Fruit fly (Drosophila melanogaster): ENCODE results near the gene CG14324.

The CG14324 gene

dm6 chr3R:17647444-17647843, 28.8 kb upstream of the CG14324 start, which contains the start of gene CG14322 (continued):
- TF ChIP-seq lov (optimal IDR thresholded peaks at IDR 0.05) (no peak), lov (GFP tag; IDR thresholded peaks at IDR 0.05) (no peak), CG12071 (GFP tag; optimal IDR thresholded peaks at IDR 0.05) (no peak), eyg (GFP tag; optimal IDR thresholded peaks at IDR 0.05) (no peak), YL-1 (GFP tag; optimal IDR thresholded peaks at IDR 0.05) (no peak), Xbp1 (GFP tag; optimal IDR thresholded peaks at IDR 0.05) (peak; percentile 44), sr (GFP tag; IDR thresholded peaks at IDR 0.05) (no peak), CG11456 (GFP tag; IDR thresholded peaks at IDR 0.05) (0 out of 3 replicates have a peak, but pooled peaks have one; percentile 55), CG7271 (tag; optimal IDR thresholded peaks at IDR 0.05) (no peak), CG12299 (tag; optimal IDR thresholded peaks at IDR 0.05) (no peak), CG2129 (GFP tag; IDR thresholded peaks at IDR 0.05; ENCODE audit: partially characterized antibody) (no peak), grn (GFP tag; optimal IDR thresholded peaks at IDR 0.05) (no peak), CG4424 (GFP tag; optimal IDR thresholded peaks at IDR 0.05) (no peak), trh (GFP tag; optimal IDR thresholded peaks at IDR 0.05) (no peak), Sry-δ (GFP tag; optimal IDR thresholded peaks at IDR 0.05) (peak; percentile 30), amos (GFP tag; IDR thresholded peaks at IDR 0.05; ENCODE audit: partially characterized antibody) (peak; percentile 24; the same call in 1 of the 2 replicates), D19A (tag; optimal IDR thresholded peaks at IDR 0.05) (no peak), Sin3A (optimal IDR thresholded peaks at IDR 0.05) (no peak), MBD-R2 (GFP tag; IDR thresholded peaks at IDR 0.05) (peak; percentile 75), so (GFP tag; IDR thresholded peaks at IDR 0.05) (no peak), vfl (GFP tag; optimal IDR thresholded peaks at IDR 0.05) (no peak), tgo (GFP tag; IDR thresholded peaks at IDR 0.05) (0 out of 3 replicates have a peak, but pooled peaks have one; percentile 15), slp2 (GFP tag; optimal IDR thresholded peaks at IDR 0.05) (no peak), usp (GFP tag; optimal IDR thresholded peaks at IDR 0.05) (no peak), fd64A (GFP tag; optimal IDR thresholded peaks at IDR 0.05) (no peak), Rx (GFP tag; IDR thresholded peaks at IDR 0.05) (no peak), PHDP (tag; optimal IDR thresholded peaks at IDR 0.05) (no peak), CG10209 (GFP tag; optimal IDR thresholded peaks at IDR 0.05) (no peak), tll (GFP tag; optimal IDR thresholded peaks at IDR 0.05) (no peak), nmo (GFP tag; optimal IDR thresholded peaks at IDR 0.05) (peak; percentile 10), CG1233 (GFP tag; optimal IDR thresholded peaks at IDR 0.05) (no peak), az2 (GFP tag; optimal IDR thresholded peaks at IDR 0.05) (no peak), Bgb (GFP tag; IDR thresholded peaks at IDR 0.05; ENCODE audit: partially characterized antibody) (peak; percentile 31; the same call in 1 of the 2 replicates), maf-S (GFP tag; optimal IDR thresholded peaks at IDR 0.05) (no peak), CG32767 (GFP tag; IDR thresholded peaks at IDR 0.05) (no peak), wek (GFP tag; optimal IDR thresholded peaks at IDR 0.05) (no peak), pb (GFP tag; optimal IDR thresholded peaks at IDR 0.05) (no peak), CG16813 (GFP tag; IDR thresholded peaks at IDR 0.05; ENCODE audit: partially characterized antibody) (no peak), CG2120 (GFP tag; optimal IDR thresholded peaks at IDR 0.05) (peak; percentile 32), CG3281 (GFP tag; optimal IDR thresholded peaks at IDR 0.05) (no peak), Ets97D (GFP tag; optimal IDR thresholded peaks at IDR 0.05) (peak; percentile 6), ewg (GFP tag; optimal IDR thresholded peaks at IDR 0.05) (no peak), CG15011 (GFP tag; optimal IDR thresholded peaks at IDR 0.05) (no peak), CG34224 (GFP tag; IDR thresholded peaks at IDR 0.05; ENCODE audit: partially characterized antibody) (no peak), Hr51 (GFP tag; optimal IDR thresholded peaks at IDR 0.05) (no peak), Sry-β (GFP tag; optimal IDR thresholded peaks at IDR 0.05) (no peak), Dref (GFP tag; IDR thresholded peaks at IDR 0.05) (peak; percentile 76), CG10959 (GFP tag; IDR thresholded peaks at IDR 0.05) (no peak), CG10654 (GFP tag; optimal IDR thresholded peaks at IDR 0.05) (no peak), sug (tag; optimal IDR thresholded peaks at IDR 0.05) (peak; percentile 6), phol (tag; optimal IDR thresholded peaks at IDR 0.05) (peak; percentile 14), CG11696 (GFP tag; IDR thresholded peaks at IDR 0.05) (no peak)

All from whole organism, embryonic.